Fruit fly (Drosophila melanogaster): Measurements from ENCODE around the gene CG43145.

dm6 chr2L:3701526-3701925 lies at the start of gene CG43145:
- no peak for TF ChIP-seq cic (GFP tag; optimal IDR thresholded peaks at IDR 0.05)
- TF ChIP-seq CG33017 (tag; optimal IDR thresholded peaks at IDR 0.05) = no peak
- TF ChIP-seq CG14711 (tag; optimal IDR thresholded peaks at IDR 0.05) = no peak
- no peak for TF ChIP-seq Mnt (GFP tag; optimal IDR thresholded peaks at IDR 0.05)
- TF ChIP-seq kay (GFP tag; ENCODE audit: borderline replicate concordance) = no peak
- TF ChIP-seq ovo (GFP tag; optimal IDR thresholded peaks at IDR 0.05) = no peak
- no peak for TF ChIP-seq cnc (optimal IDR thresholded peaks at IDR 0.05)
- no peak for TF ChIP-seq Hr96 (GFP tag; optimal IDR thresholded peaks at IDR 0.05)
- no peak for TF ChIP-seq tj (GFP tag; optimal IDR thresholded peaks at IDR 0.05)
- no peak for TF ChIP-seq CG12768 (GFP tag; optimal IDR thresholded peaks at IDR 0.05)
- no peak for TF ChIP-seq CG7101 (tag; optimal IDR thresholded peaks at IDR 0.05)
- no peak for TF ChIP-seq CG1620 (GFP tag; optimal IDR thresholded peaks at IDR 0.05)

All from whole organism, adult.